Worm (Caenorhabditis elegans) whole organism, L3 larva: Measurements from ENCODE around the gene lrpr-1.

Source experiments
- aly-2 ChIP-seq: fragments of 150-350 bp; optimal IDR thresholded peaks from 2 replicates; lab custom pipeline; 2014; ENCODE audit warnings: missing biosample characterization, missing genetic modification characterization
- egl-27 ChIP-seq: sonication (generic microtip); optimal IDR thresholded peaks from 4 replicates; lab custom pipeline; 2017; ENCODE audit warnings: missing biosample characterization, missing genetic modification reagents, missing genetic modification characterization
- elt-1 ChIP-seq: fragments of 150-350 bp; optimal IDR thresholded peaks from 2 replicates; lab custom pipeline; 2014; ENCODE audit warnings: missing biosample characterization, missing genetic modification characterization
- fkh-10 ChIP-seq: sonication (generic microtip); optimal IDR thresholded peaks from 2 replicates; lab custom pipeline; 2017; ENCODE audit warnings: missing biosample characterization, missing genetic modification reagents, missing genetic modification characterization
- fos-1 ChIP-seq: fragments of 150-350 bp; optimal IDR thresholded peaks from 2 replicates; lab custom pipeline; 2014; ENCODE audit warnings: missing biosample characterization, missing genetic modification characterization
- mdl-1 ChIP-seq: fragments of 150-350 bp; optimal IDR thresholded peaks from 2 replicates; lab custom pipeline; 2014; ENCODE audit warnings: missing biosample characterization, missing genetic modification characterization
- nhr-11 ChIP-seq: fragments of 150-350 bp; optimal IDR thresholded peaks from 2 replicates; lab custom pipeline; 2014; ENCODE audit warnings: missing biosample characterization, missing genetic modification characterization
- unc-62 ChIP-seq: fragments of 150-350 bp; sonication (generic microtip); optimal IDR thresholded peaks from 4 replicates; lab custom pipeline; 2014; ENCODE audit warnings: missing biosample characterization, missing genetic modification reagents, missing genetic modification characterization
- ztf-4 ChIP-seq: fragments of 150-350 bp; optimal IDR thresholded peaks from 2 replicates; lab custom pipeline; 2014; ENCODE audit warnings: missing biosample characterization, missing genetic modification characterization

- TF ChIP-seq unc-62 (GFP tag; lab: Kevin White, UChicago) (no peak), ztf-4 (no peak), mdl-1 (tag; lab: Kevin White, UChicago) (no peak), fos-1 (tag; lab: Kevin White, UChicago) (no peak), egl-27 (tag; lab: Kevin White, UChicago) (no peak), aly-2 (tag; lab: Kevin White, UChicago) (no peak), elt-1 (tag; lab: Kevin White, UChicago) (no peak), fkh-10 (no peak), nhr-11 (tag; lab: Kevin White, UChicago) (no peak)
Measured at ce11 chrV:5922236-5922635, 4.5 kb upstream of the lrpr-1 start, which contains the start of gene srsx-18.
